Fruit fly (Drosophila melanogaster) whole organism, embryonic: Measurements from ENCODE around the gene CG13144.
A peak's percentile ranks its signal among the peaks of the same experiment; 100 is the strongest.

ENCODE experiments used
- Ada2b ChIP-seq: fragments of 200-800 bp; sonication (Bioruptor generic); IDR thresholded peaks from 2 replicates; pipeline ENCODE4 v1.3.6; 2022; ENCODE audit warnings: missing biosample characterization, missing genetic modification characterization
- CG10209 ChIP-seq: fragments of 200-800 bp; sonication (Bioruptor generic); optimal IDR thresholded peaks from 3 replicates; lab custom pipeline; 2017; ENCODE audit warnings: missing biosample characterization, mild to moderate bottlenecking, missing genetic modification characterization, missing genetic modification reagents
- CG11247 ChIP-seq: fragments of 200-800 bp; sonication (Bioruptor generic); IDR thresholded peaks from 2 replicates; pipeline ENCODE4 v1.3.6; 2022; ENCODE audit warnings: missing biosample characterization, missing genetic modification characterization
- CG11456 ChIP-seq: fragments of 200-800 bp; sonication (Bioruptor generic); IDR thresholded peaks from 3 replicates; pipeline ENCODE4 v1.3.6; 2022; ENCODE audit warnings: missing biosample characterization, missing genetic modification characterization
- CG11696 ChIP-seq: fragments of 200-800 bp; sonication (Bioruptor generic); IDR thresholded peaks from 2 replicates; pipeline ENCODE4 v1.3.6; 2022; ENCODE audit warnings: missing biosample characterization, missing genetic modification characterization
- CG15514 ChIP-seq: fragments of 200-800 bp; sonication (Bioruptor generic); optimal IDR thresholded peaks from 3 replicates; lab custom pipeline; 2017; ENCODE audit warnings: missing biosample characterization, missing genetic modification characterization, mild to moderate bottlenecking, moderate library complexity, missing genetic modification reagents
- CG17361 ChIP-seq: fragments of 200-800 bp; sonication (Bioruptor generic); IDR thresholded peaks from 3 replicates; pipeline ENCODE4 v1.3.6; 2022; ENCODE audit warnings: missing biosample characterization, missing genetic modification characterization
- CG18262 ChIP-seq: fragments of 200-800 bp; optimal IDR thresholded peaks from 3 replicates; lab custom pipeline; 2019; ENCODE audit warnings: missing biosample characterization, mild to moderate bottlenecking, missing genetic modification characterization, moderate library complexity
- CG2202 ChIP-seq: fragments of 200-800 bp; sonication (Bioruptor generic); optimal IDR thresholded peaks from 2 replicates; lab custom pipeline; 2018; ENCODE audit warnings: missing biosample characterization, mild to moderate bottlenecking, missing genetic modification characterization
- CG34224 ChIP-seq: fragments of 200-800 bp; sonication (Bioruptor generic); IDR thresholded peaks from 3 replicates; pipeline ENCODE4 v1.3.6; 2022; ENCODE audit warnings: missing biosample characterization, missing genetic modification characterization; ENCODE audit not compliant: partially characterized antibody
- CG34422 ChIP-seq: fragments of 200-800 bp; sonication (Bioruptor generic); IDR thresholded peaks from 3 replicates; pipeline ENCODE4 v1.3.6; 2022; ENCODE audit warnings: missing biosample characterization, missing genetic modification characterization
- CG3726 ChIP-seq: fragments of 200-800 bp; sonication (Bioruptor generic); IDR thresholded peaks from 3 replicates; pipeline ENCODE4, ENCODE4 v1.3.6; 2022; ENCODE audit warnings: missing biosample characterization, missing genetic modification characterization
- CG4424 ChIP-seq: fragments of 200-800 bp; sonication (Bioruptor generic); optimal IDR thresholded peaks from 3 replicates; lab custom pipeline; 2016; ENCODE audit warnings: missing biosample characterization, missing genetic modification characterization
- CG4820 ChIP-seq: fragments of 200-800 bp; sonication (Bioruptor generic); optimal IDR thresholded peaks from 3 replicates; lab custom pipeline; 2016; ENCODE audit warnings: missing biosample characterization, missing genetic modification characterization
- CG7271 ChIP-seq: fragments of 200-800 bp; sonication (Bioruptor generic); optimal IDR thresholded peaks from 2 replicates; lab custom pipeline; 2018; ENCODE audit warnings: missing biosample characterization, mild to moderate bottlenecking, missing genetic modification characterization, moderate library complexity
- CG7556 ChIP-seq: fragments of 200-800 bp; sonication (Bioruptor generic); optimal IDR thresholded peaks from 2 replicates; lab custom pipeline; 2017; ENCODE audit warnings: missing biosample characterization, mild to moderate bottlenecking, missing genetic modification characterization
- CG9817 ChIP-seq: fragments of 200-800 bp; sonication (Bioruptor generic); optimal IDR thresholded peaks from 2 replicates; lab custom pipeline; 2018; ENCODE audit warnings: missing biosample characterization, mild to moderate bottlenecking, missing genetic modification characterization, moderate library complexity
- Deaf1 ChIP-seq: fragments of 200-800 bp; optimal IDR thresholded peaks from 3 replicates; lab custom pipeline; 2019; ENCODE audit warnings: missing biosample characterization, mild to moderate bottlenecking, missing genetic modification characterization, moderate library complexity
- Dip3 ChIP-seq: fragments of 200-800 bp; sonication (Bioruptor generic); optimal IDR thresholded peaks from 3 replicates; lab custom pipeline; 2016; ENCODE audit warnings: missing biosample characterization, missing genetic modification characterization
- Doc3 ChIP-seq: fragments of 200-800 bp; sonication (Bioruptor generic); IDR thresholded peaks from 3 replicates; pipeline ENCODE4 v1.3.6; 2022; ENCODE audit warnings: missing biosample characterization, missing genetic modification characterization; ENCODE audit not compliant: partially characterized antibody
- Drgx ChIP-seq: fragments of 200-800 bp; sonication (Bioruptor generic); IDR thresholded peaks from 2 replicates; pipeline ENCODE4 v1.3.6; 2022; ENCODE audit warnings: missing biosample characterization, missing genetic modification characterization
- H2.0 ChIP-seq: fragments of 200-800 bp; sonication (Bioruptor generic); IDR thresholded peaks from 2 replicates; pipeline ENCODE4 v1.3.6; 2022; ENCODE audit warnings: missing biosample characterization, missing genetic modification characterization
- HmgZ ChIP-seq: fragments of 200-800 bp; sonication (Bioruptor generic); optimal IDR thresholded peaks from 2 replicates; lab custom pipeline; 2018; ENCODE audit warnings: missing biosample characterization, mild to moderate bottlenecking, missing genetic modification characterization
- Kr ChIP-seq: fragments of 200-800 bp; sonication (Bioruptor generic); optimal IDR thresholded peaks from 2 replicates; lab custom pipeline; 2017; ENCODE audit warnings: missing biosample characterization, mild to moderate bottlenecking, missing genetic modification characterization
- Lim3 ChIP-seq: fragments of 200-800 bp; sonication (Bioruptor generic); IDR thresholded peaks from 2 replicates; pipeline ENCODE4 v1.3.6; 2022; ENCODE audit warnings: missing biosample characterization, missing genetic modification characterization
- MTF-1 ChIP-seq: fragments of 200-800 bp; sonication (Bioruptor generic); optimal IDR thresholded peaks from 2 replicates; lab custom pipeline; 2018; ENCODE audit warnings: missing biosample characterization, mild to moderate bottlenecking, missing genetic modification characterization, borderline replicate concordance
- Rfx ChIP-seq: fragments of 200-800 bp; sonication (Bioruptor generic); IDR thresholded peaks from 2 replicates; pipeline ENCODE4 v1.3.6; 2022; ENCODE audit warnings: missing biosample characterization, missing genetic modification characterization
- Rx ChIP-seq: fragments of 200-800 bp; sonication (Bioruptor generic); IDR thresholded peaks from 2 replicates; pipeline ENCODE4 v1.3.6; 2022; ENCODE audit warnings: missing biosample characterization, missing genetic modification characterization
- Trl ChIP-seq, 3 experiments: fragments of >200 bp in 2 of 3; fragments of 200-800 bp in 1 of 3; sonication (Bioruptor generic) in 1 of 3; optimal IDR thresholded peaks; 2 replicates in 1 of 3; 3 replicates in 2 of 3; lab custom pipeline; 2016 to 2017; ENCODE audit warnings: missing biosample characterization in 1 of 3, missing genetic modification characterization in 1 of 3
- ara ChIP-seq: fragments of 200-800 bp; sonication (Bioruptor generic); IDR thresholded peaks from 2 replicates; pipeline ENCODE4 v1.3.6; 2022; ENCODE audit warnings: missing biosample characterization, missing genetic modification characterization
- br ChIP-seq: fragments of >200 bp; optimal IDR thresholded peaks from 2 replicates; lab custom pipeline; 2017
- btn ChIP-seq: fragments of 200-800 bp; sonication (Bioruptor generic); optimal IDR thresholded peaks from 2 replicates; lab custom pipeline; 2016; ENCODE audit warnings: missing biosample characterization, missing genetic modification characterization
- caup ChIP-seq: fragments of 200-800 bp; sonication (Bioruptor generic); optimal IDR thresholded peaks from 3 replicates; lab custom pipeline; 2017; ENCODE audit warnings: missing biosample characterization, mild to moderate bottlenecking, missing genetic modification characterization, moderate library complexity; ENCODE audit not compliant: severe bottlenecking
- chn ChIP-seq: fragments of 200-800 bp; sonication (Bioruptor generic); optimal IDR thresholded peaks from 2 replicates; lab custom pipeline; 2016; ENCODE audit warnings: missing biosample characterization, missing genetic modification characterization
- crc ChIP-seq: fragments of 200-800 bp; sonication (Bioruptor generic); optimal IDR thresholded peaks from 2 replicates; lab custom pipeline; 2016; ENCODE audit warnings: missing biosample characterization, missing genetic modification characterization
- disco-r ChIP-seq: fragments of 200-800 bp; sonication (Bioruptor generic); optimal IDR thresholded peaks from 2 replicates; lab custom pipeline; 2016; ENCODE audit warnings: missing biosample characterization, missing genetic modification characterization
- exex ChIP-seq: fragments of 200-800 bp; sonication (Bioruptor generic); optimal IDR thresholded peaks from 4 replicates; lab custom pipeline; 2018; ENCODE audit warnings: missing biosample characterization, mild to moderate bottlenecking, missing genetic modification characterization, moderate library complexity
- fru ChIP-seq: fragments of >200 bp; optimal IDR thresholded peaks from 2 replicates; lab custom pipeline; 2017
- fu2 ChIP-seq: fragments of 200-800 bp; sonication (Bioruptor generic); optimal IDR thresholded peaks from 2 replicates; lab custom pipeline; 2016; ENCODE audit warnings: missing biosample characterization, missing genetic modification characterization
- hb ChIP-seq: fragments of 200-800 bp; sonication (Bioruptor generic); IDR thresholded peaks from 3 replicates; pipeline ENCODE4 v1.3.6; 2022; ENCODE audit warnings: missing biosample characterization, missing genetic modification characterization; ENCODE audit not compliant: partially characterized antibody
- ind ChIP-seq: fragments of 200-800 bp; sonication (Bioruptor generic); optimal IDR thresholded peaks from 3 replicates; lab custom pipeline; 2016; ENCODE audit warnings: missing biosample characterization, missing genetic modification characterization
- knrl ChIP-seq: fragments of 200-800 bp; sonication (Bioruptor generic); IDR thresholded peaks from 3 replicates; pipeline ENCODE4 v1.3.6; 2022; ENCODE audit warnings: missing biosample characterization, missing genetic modification characterization; ENCODE audit not compliant: partially characterized antibody
- mirr ChIP-seq: fragments of 200-800 bp; sonication (Bioruptor generic); optimal IDR thresholded peaks from 3 replicates; lab custom pipeline; 2018; ENCODE audit warnings: missing biosample characterization, mild to moderate bottlenecking, missing genetic modification characterization
- odd ChIP-seq: fragments of 200-800 bp; sonication (Bioruptor generic); optimal IDR thresholded peaks from 2 replicates; lab custom pipeline; 2017; ENCODE audit warnings: missing biosample characterization, mild to moderate bottlenecking, missing genetic modification characterization
- phol ChIP-seq: fragments of 200-800 bp; sonication (Bioruptor generic); optimal IDR thresholded peaks from 3 replicates; lab custom pipeline; 2018; ENCODE audit warnings: missing biosample characterization, mild to moderate bottlenecking, missing genetic modification characterization, moderate library complexity
- ranshi ChIP-seq: fragments of 200-800 bp; sonication (Bioruptor generic); IDR thresholded peaks from 2 replicates; pipeline ENCODE4 v1.3.6; 2022; ENCODE audit warnings: missing biosample characterization, missing genetic modification characterization
- sc ChIP-seq, 3 experiments: fragments of >200 bp in 2 of 3; fragments of 200-800 bp in 1 of 3; sonication (Bioruptor generic) in 1 of 3; optimal IDR thresholded peaks; 2 replicates in 2 of 3; 3 replicates in 1 of 3; lab custom pipeline; 2017; ENCODE audit warnings: mild to moderate bottlenecking in 1 of 3, missing biosample characterization in 1 of 3, missing genetic modification characterization in 1 of 3, missing genetic modification reagents in 1 of 3
- vvl ChIP-seq: fragments of 200-800 bp; sonication (Bioruptor generic); IDR thresholded peaks from 2 replicates; pipeline ENCODE4 v1.3.6; 2022; ENCODE audit warnings: missing biosample characterization, missing genetic modification characterization
- yki ChIP-seq: fragments of >200 bp; optimal IDR thresholded peaks from 3 replicates; lab custom pipeline; 2018
- zfh2 ChIP-seq: fragments of 200-800 bp; sonication (Bioruptor generic); optimal IDR thresholded peaks from 2 replicates; lab custom pipeline; 2016; ENCODE audit warnings: missing biosample characterization, missing genetic modification characterization

Gene CG13144

dm6 chr2L:10442048-10442790 is 49.0 kb downstream of the CG13144 start, which contains the start of gene loh (continued):
- no peak for TF ChIP-seq CG11456 (GFP tag; lab: Robert Waterston, UW)
- TF ChIP-seq H2.0 (GFP tag; lab: Robert Waterston, UW) = no peak
- no peak for TF ChIP-seq disco-r
- no peak for TF ChIP-seq CG2202 (tag; lab: Kevin White, UChicago)
- no peak for TF ChIP-seq fru (lab: Kevin White, UChicago)
- no peak for TF ChIP-seq CG34422 (GFP tag; lab: Robert Waterston, UW)
- TF ChIP-seq vvl (GFP tag; lab: Robert Waterston, UW) = no peak
- TF ChIP-seq Lim3 (GFP tag; lab: Robert Waterston, UW) = no peak
- TF ChIP-seq HmgZ = no peak
- no peak; the same call in 1 of the 2 replicates for TF ChIP-seq Rfx (GFP tag; lab: Robert Waterston, UW)
- TF ChIP-seq ind (GFP tag; lab: Kevin White, UChicago) = peak; percentile 51
- no peak for TF ChIP-seq Rx
- no peak for TF ChIP-seq Kr
- no peak for TF ChIP-seq br
- no peak for TF ChIP-seq caup (GFP tag; lab: Kevin White, UChicago)
- peak; percentile 84 for TF ChIP-seq CG7556 (GFP tag; lab: Kevin White, UChicago)
- peak; percentile 73 for TF ChIP-seq phol (tag; lab: Kevin White, UChicago)
- TF ChIP-seq MTF-1 (GFP tag; lab: Kevin White, UChicago) = no peak
- no peak; the same call in 1 of the 2 replicates for TF ChIP-seq ara
- no peak for TF ChIP-seq crc (GFP tag; lab: Kevin White, UChicago)
- no peak for TF ChIP-seq knrl (GFP tag; lab: Robert Waterston, UW)
- no peak for TF ChIP-seq chn
- no peak for TF ChIP-seq exex (tag; lab: Kevin White, UChicago)
- TF ChIP-seq CG11696 (GFP tag; lab: Robert Waterston, UW) = peak; percentile 75
- no peak for TF ChIP-seq hb (GFP tag; lab: Robert Waterston, UW)
- TF ChIP-seq Trl (optimal IDR thresholded peaks at IDR 0.05; lab: Kevin White, UChicago) = no peak
- TF ChIP-seq Trl (GFP tag; optimal IDR thresholded peaks at IDR 0.05; lab: Kevin White, UChicago) = no peak
- TF ChIP-seq CG15514 (GFP tag; lab: Kevin White, UChicago) = peak; percentile 12
- TF ChIP-seq Drgx (GFP tag; lab: Robert Waterston, UW) = no peak
- TF ChIP-seq mirr (GFP tag; lab: Kevin White, UChicago) = no peak
- TF ChIP-seq Ada2b (GFP tag; lab: Robert Waterston, UW) = no peak
- TF ChIP-seq CG4424 (GFP tag; lab: Kevin White, UChicago) = peak; percentile 64
- peak; percentile 90 for TF ChIP-seq CG17361
- TF ChIP-seq odd (GFP tag; lab: Kevin White, UChicago) = peak; percentile 39
- peak; percentile 67 for TF ChIP-seq CG10209 (GFP tag; lab: Kevin White, UChicago)
- TF ChIP-seq zfh2 (GFP tag; lab: Kevin White, UChicago) = no peak
- TF ChIP-seq btn (GFP tag; lab: Kevin White, UChicago) = no peak
- no peak for TF ChIP-seq sc (optimal IDR thresholded peaks at IDR 0.05; lab: Kevin White, UChicago)
- peak; percentile 44 for TF ChIP-seq sc (GFP tag; optimal IDR thresholded peaks at IDR 0.05; lab: Kevin White, UChicago)
- TF ChIP-seq ranshi (GFP tag; lab: Robert Waterston, UW) = no peak
- no peak for TF ChIP-seq Doc3
- no peak for TF ChIP-seq fu2 (GFP tag; lab: Kevin White, UChicago)
- TF ChIP-seq Deaf1 (tag; lab: Kevin White, UChicago) = no peak
- peak; percentile 85 for TF ChIP-seq CG18262 (tag; lab: Kevin White, UChicago)
- TF ChIP-seq Dip3 = no peak
- no peak for TF ChIP-seq CG11247 (GFP tag; lab: Robert Waterston, UW)
- no peak for TF ChIP-seq CG9817 (tag; lab: Kevin White, UChicago)
- peak; percentile 52 for TF ChIP-seq CG4820 (GFP tag; lab: Kevin White, UChicago)
- no peak for TF ChIP-seq CG7271 (tag; lab: Kevin White, UChicago)
- no peak for TF ChIP-seq yki (lab: Kevin White, UChicago)
- no peak for TF ChIP-seq CG3726 (GFP tag; lab: Robert Waterston, UW)
- TF ChIP-seq CG34224 (GFP tag; lab: Robert Waterston, UW) = no peak
